Worm (Caenorhabditis elegans) whole organism, late embryonic: ENCODE measurements around the gene F07C6.2.

Source experiments
- C08G9.2 ChIP-seq: sonication (generic microtip); optimal IDR thresholded peaks from 2 replicates; lab custom pipeline; 2016; ENCODE audit warnings: mild to moderate bottlenecking, missing genetic modification characterization, moderate library complexity, missing compliant biosample characterization
- K02D7.2 ChIP-seq: sonication (generic microtip); optimal IDR thresholded peaks from 2 replicates; lab custom pipeline; 2017; ENCODE audit warnings: mild to moderate bottlenecking, missing genetic modification characterization, missing compliant biosample characterization
- K09A11.1 ChIP-seq: sonication (generic microtip); optimal IDR thresholded peaks from 2 replicates; lab custom pipeline; 2017; ENCODE audit warnings: antibody characterized with exemption, mild to moderate bottlenecking, missing genetic modification characterization, missing compliant biosample characterization; ENCODE audit not compliant: insufficient read depth
- ahr-1 ChIP-seq: sonication (generic microtip); optimal IDR thresholded peaks from 2 replicates; lab custom pipeline; 2016; ENCODE audit warnings: missing genetic modification characterization, missing compliant biosample characterization
- ceh-14 ChIP-seq: sonication (generic microtip); optimal IDR thresholded peaks from 2 replicates; lab custom pipeline; 2016; ENCODE audit warnings: missing genotype, missing genetic modification characterization, missing compliant biosample characterization
- ceh-18 ChIP-seq: sonication (generic microtip); optimal IDR thresholded peaks from 2 replicates; lab custom pipeline; 2016; ENCODE audit warnings: missing genetic modification characterization, missing compliant biosample characterization
- ceh-22 ChIP-seq: sonication (generic microtip); optimal IDR thresholded peaks from 2 replicates; lab custom pipeline; 2017; ENCODE audit warnings: missing biosample characterization, missing genetic modification characterization
- ceh-24 ChIP-seq: sonication (generic microtip); optimal IDR thresholded peaks from 2 replicates; lab custom pipeline; 2016; ENCODE audit warnings: mild to moderate bottlenecking, missing genetic modification characterization, missing compliant biosample characterization
- ceh-31 ChIP-seq: sonication (generic microtip); optimal IDR thresholded peaks from 2 replicates; lab custom pipeline; 2016; ENCODE audit warnings: missing genetic modification characterization, missing compliant biosample characterization
- ceh-34 ChIP-seq: sonication (generic microtip); optimal IDR thresholded peaks from 2 replicates; lab custom pipeline; 2016; ENCODE audit warnings: mild to moderate bottlenecking, missing genetic modification characterization, missing compliant biosample characterization
- ceh-48 ChIP-seq: sonication (generic microtip); optimal IDR thresholded peaks from 2 replicates; lab custom pipeline; 2016; ENCODE audit warnings: missing genetic modification characterization, inconsistent platforms, missing compliant biosample characterization
- ceh-6 ChIP-seq: fragments of 200-800 bp; sonication (Bioruptor generic); optimal IDR thresholded peaks from 2 replicates; lab custom pipeline; 2018; ENCODE audit warnings: mild to moderate bottlenecking, missing genetic modification characterization, missing compliant biosample characterization
- ceh-9 ChIP-seq: sonication (generic microtip); optimal IDR thresholded peaks from 2 replicates; lab custom pipeline; 2016; ENCODE audit warnings: mild to moderate bottlenecking, missing genetic modification characterization, inconsistent platforms, missing compliant biosample characterization
- che-1 ChIP-seq: sonication (generic microtip); optimal IDR thresholded peaks from 2 replicates; lab custom pipeline; 2016; ENCODE audit warnings: mild to moderate bottlenecking, missing genetic modification characterization, missing compliant biosample characterization
- dve-1 ChIP-seq: sonication (generic microtip); optimal IDR thresholded peaks from 2 replicates; lab custom pipeline; 2017; ENCODE audit warnings: antibody characterized with exemption, mild to moderate bottlenecking, missing genetic modification characterization, missing compliant biosample characterization
- elt-2 ChIP-seq: sonication (generic microtip); optimal IDR thresholded peaks from 2 replicates; lab custom pipeline; 2016; ENCODE audit warnings: missing genetic modification reagents, missing genetic modification characterization, missing compliant biosample characterization
- fax-1 ChIP-seq: sonication (generic microtip); optimal IDR thresholded peaks from 2 replicates; lab custom pipeline; 2016; ENCODE audit warnings: missing genotype, missing genetic modification characterization, missing compliant biosample characterization
- hlh-15 ChIP-seq: sonication (generic microtip); optimal IDR thresholded peaks from 2 replicates; lab custom pipeline; 2016; ENCODE audit warnings: missing genetic modification characterization, missing compliant biosample characterization
- hlh-6 ChIP-seq: sonication (generic microtip); optimal IDR thresholded peaks from 2 replicates; lab custom pipeline; 2016; ENCODE audit warnings: missing genotype, missing genetic modification characterization, missing compliant biosample characterization
- hlh-8 ChIP-seq: sonication (generic microtip); optimal IDR thresholded peaks from 2 replicates; lab custom pipeline; 2016; ENCODE audit warnings: missing genotype, missing genetic modification characterization, missing compliant biosample characterization
- madf-2 ChIP-seq: sonication (generic microtip); optimal IDR thresholded peaks from 2 replicates; lab custom pipeline; 2017; ENCODE audit warnings: missing genetic modification characterization, missing compliant biosample characterization
- nfya-1 ChIP-seq: sonication (generic microtip); optimal IDR thresholded peaks from 2 replicates; lab custom pipeline; 2017; ENCODE audit warnings: missing genetic modification characterization, mild to moderate bottlenecking, missing compliant biosample characterization, antibody characterized with exemption, moderate library complexity
- pat-9 ChIP-seq: fragments of 200-800 bp; sonication (Bioruptor generic); optimal IDR thresholded peaks from 2 replicates; lab custom pipeline; 2018; ENCODE audit warnings: mild to moderate bottlenecking, missing genetic modification characterization, moderate library complexity, missing compliant biosample characterization
- ref-2 ChIP-seq: sonication (generic microtip); optimal IDR thresholded peaks from 2 replicates; lab custom pipeline; 2016; ENCODE audit warnings: missing genetic modification characterization, missing compliant biosample characterization
- sdc-2 ChIP-seq: sonication (generic microtip); optimal IDR thresholded peaks from 2 replicates; lab custom pipeline; 2016; ENCODE audit warnings: missing genotype, missing genetic modification characterization, missing compliant biosample characterization
- sox-2 ChIP-seq: fragments of 200-800 bp; sonication (Bioruptor generic); IDR thresholded peaks from 2 replicates; pipeline ENCODE4 v1.3.6; 2022; ENCODE audit warnings: missing genetic modification reagents, missing genetic modification characterization, missing compliant biosample characterization
- sox-4 ChIP-seq: sonication (generic microtip); optimal IDR thresholded peaks from 2 replicates; lab custom pipeline; 2017; ENCODE audit warnings: mild to moderate bottlenecking, missing genetic modification characterization, inconsistent platforms, missing compliant biosample characterization
- unc-42 ChIP-seq: sonication (generic microtip); optimal IDR thresholded peaks from 2 replicates; lab custom pipeline; 2016; ENCODE audit warnings: missing genotype, missing genetic modification characterization, missing compliant biosample characterization
- unc-86 ChIP-seq: sonication (generic microtip); optimal IDR thresholded peaks from 2 replicates; lab custom pipeline; 2016; ENCODE audit warnings: missing genetic modification characterization, missing compliant biosample characterization
- zip-5 ChIP-seq: sonication (generic microtip); optimal IDR thresholded peaks from 2 replicates; lab custom pipeline; 2016; ENCODE audit warnings: missing genetic modification characterization, missing compliant biosample characterization

Gene F07C6.2

ce11 chrIV:12833698-12834416 is 42.9 kb downstream of the F07C6.2 start:
- no peak for TF ChIP-seq madf-2 (tag; lab: Kevin White, UChicago)
- TF ChIP-seq elt-2 (tag; lab: Kevin White, UChicago), result peak; percentile 8
- TF ChIP-seq ceh-9 (tag; lab: Kevin White, UChicago), result no peak
- TF ChIP-seq, all 69 proteins: peak for 1

ce11 chrIV:12834417-12834731 is 43.4 kb downstream of the F07C6.2 start:
- peak; percentile 22 for TF ChIP-seq nfya-1 (tag; lab: Kevin White, UChicago)
- no peak for TF ChIP-seq ceh-6 (GFP tag; lab: Kevin White, UChicago)

- TF ChIP-seq unc-42 (tag; lab: Kevin White, UChicago) (no peak), zip-5 (no peak), ahr-1 (no peak), ref-2 (tag; lab: Kevin White, UChicago) (no peak), sox-2 (no peak), hlh-8 (no peak), sdc-2 (tag; lab: Kevin White, UChicago) (no peak)
Observed at ce11 chrIV:12835363-12835762, 44.4 kb downstream of the F07C6.2 start.

- TF ChIP-seq K09A11.1 (tag; lab: Kevin White, UChicago), result no peak
- no peak for TF ChIP-seq dve-1 (tag; lab: Kevin White, UChicago)
- TF ChIP-seq ceh-18 (tag; lab: Kevin White, UChicago), result no peak
- no peak for TF ChIP-seq ceh-24 (tag; lab: Kevin White, UChicago)
- TF ChIP-seq ceh-22 (tag; lab: Kevin White, UChicago), result no peak
- peak; percentile 9 for TF ChIP-seq ceh-31
- peak; percentile 11 for TF ChIP-seq hlh-6
Observed at ce11 chrIV:12836208-12836607, 45.2 kb downstream of the F07C6.2 start, which contains the start of gene M02B1.3. M02B1.3 (plus strand) TSS chrIV:12836508.

ce11 chrIV:12840348-12840747 is 49.4 kb downstream of the F07C6.2 start:
- TF ChIP-seq elt-2 (tag; lab: Kevin White, UChicago) (no peak), sox-4 (tag; lab: Kevin White, UChicago) (no peak), K02D7.2 (tag; lab: Kevin White, UChicago) (no peak), K09A11.1 (tag; lab: Kevin White, UChicago) (no peak), ceh-34 (no peak), ceh-9 (tag; lab: Kevin White, UChicago) (no peak), hlh-6 (no peak)

- TF ChIP-seq K02D7.2 (tag; lab: Kevin White, UChicago) (no peak), ceh-48 (tag; lab: Kevin White, UChicago) (no peak), pat-9 (no peak), hlh-15 (tag; lab: Kevin White, UChicago) (no peak), ceh-9 (tag; lab: Kevin White, UChicago) (no peak), unc-86 (no peak), sdc-2 (tag; lab: Kevin White, UChicago) (no peak), ceh-14 (tag; lab: Kevin White, UChicago) (no peak), che-1 (tag; lab: Kevin White, UChicago) (no peak), elt-2 (tag; lab: Kevin White, UChicago) (no peak), C08G9.2 (tag; lab: Kevin White, UChicago) (no peak), fax-1 (no peak)
Observed at ce11 chrIV:12840873-12841272, 49.9 kb downstream of the F07C6.2 start.
